Fruit fly (Drosophila melanogaster) whole organism, embryonic: ENCODE data around the gene CG3040.

Source experiments
- Antp ChIP-seq: fragments of 200-800 bp; sonication (Bioruptor generic); optimal IDR thresholded peaks from 3 replicates; lab custom pipeline; 2016; ENCODE audit warnings: missing biosample characterization, missing genetic modification characterization
- Atf6 ChIP-seq: fragments of 200-800 bp; sonication (Bioruptor generic); IDR thresholded peaks from 2 replicates; pipeline ENCODE4 v1.3.6; 2022; ENCODE audit warnings: missing biosample characterization, missing genetic modification characterization
- CG10654 ChIP-seq: fragments of 200-800 bp; sonication (Bioruptor generic); optimal IDR thresholded peaks from 2 replicates; lab custom pipeline; 2016; ENCODE audit warnings: missing biosample characterization, missing genetic modification characterization
- CG11085 ChIP-seq: fragments of 200-800 bp; sonication (Bioruptor generic); IDR thresholded peaks from 2 replicates; pipeline ENCODE4 v1.3.6; 2022; ENCODE audit warnings: missing biosample characterization, missing genetic modification characterization
- CG11560 ChIP-seq: fragments of 200-800 bp; sonication (Bioruptor generic); IDR thresholded peaks from 3 replicates; pipeline ENCODE4 v1.3.6; 2022; ENCODE audit warnings: missing biosample characterization, missing genetic modification characterization
- CG12942 ChIP-seq: fragments of 200-800 bp; sonication (Bioruptor generic); optimal IDR thresholded peaks from 3 replicates; lab custom pipeline; 2016; ENCODE audit warnings: missing biosample characterization, missing genetic modification characterization
- CG15073 ChIP-seq: fragments of 200-800 bp; sonication (Bioruptor generic); optimal IDR thresholded peaks from 2 replicates; lab custom pipeline; 2016; ENCODE audit warnings: missing biosample characterization, missing genetic modification characterization
- CG15269 ChIP-seq: fragments of 200-800 bp; sonication (Bioruptor generic); optimal IDR thresholded peaks from 2 replicates; lab custom pipeline; 2018; ENCODE audit warnings: missing biosample characterization, mild to moderate bottlenecking, missing genetic modification characterization, moderate library complexity
- CG34422 ChIP-seq: fragments of 200-800 bp; sonication (Bioruptor generic); IDR thresholded peaks from 3 replicates; pipeline ENCODE4 v1.3.6; 2022; ENCODE audit warnings: missing biosample characterization, missing genetic modification characterization
- CG4360 ChIP-seq: fragments of 200-800 bp; sonication (Bioruptor generic); IDR thresholded peaks from 2 replicates; pipeline ENCODE4 v1.3.6; 2022; ENCODE audit warnings: missing biosample characterization, missing genetic modification characterization
- CG7839 ChIP-seq: fragments of 200-800 bp; sonication (Bioruptor generic); optimal IDR thresholded peaks from 3 replicates; lab custom pipeline; 2018; ENCODE audit warnings: missing biosample characterization, mild to moderate bottlenecking, missing genetic modification characterization, moderate library complexity
- CG7928 ChIP-seq: fragments of 200-800 bp; sonication (Bioruptor generic); optimal IDR thresholded peaks from 2 replicates; lab custom pipeline; 2017; ENCODE audit warnings: missing biosample characterization, mild to moderate bottlenecking, missing genetic modification characterization
- CG8089 ChIP-seq: fragments of 200-800 bp; sonication (Bioruptor generic); optimal IDR thresholded peaks from 3 replicates; lab custom pipeline; 2016; ENCODE audit warnings: missing biosample characterization, missing genetic modification characterization
- CG8924 ChIP-seq: fragments of 200-800 bp; optimal IDR thresholded peaks from 3 replicates; lab custom pipeline; 2019; ENCODE audit warnings: missing biosample characterization, mild to moderate bottlenecking, missing genetic modification characterization, moderate library complexity
- Chrac-16 ChIP-seq: fragments of 200-800 bp; sonication (Bioruptor generic); optimal IDR thresholded peaks from 3 replicates; lab custom pipeline; 2016; ENCODE audit warnings: missing biosample characterization, missing genetic modification characterization
- Dad ChIP-seq: fragments of 200-800 bp; sonication (Bioruptor generic); optimal IDR thresholded peaks from 3 replicates; lab custom pipeline; 2016; ENCODE audit warnings: missing biosample characterization, missing genetic modification characterization
- Dll ChIP-seq: fragments of 200-800 bp; sonication (Bioruptor generic); IDR thresholded peaks from 4 replicates; pipeline ENCODE4 v1.3.6; 2022; ENCODE audit warnings: missing biosample characterization, missing genetic modification characterization; ENCODE audit not compliant: partially characterized antibody
- Drgx ChIP-seq: fragments of 200-800 bp; sonication (Bioruptor generic); IDR thresholded peaks from 2 replicates; pipeline ENCODE4 v1.3.6; 2022; ENCODE audit warnings: missing biosample characterization, missing genetic modification characterization
- Fer3 ChIP-seq: fragments of 200-800 bp; sonication (Bioruptor generic); optimal IDR thresholded peaks from 2 replicates; lab custom pipeline; 2018; ENCODE audit warnings: missing biosample characterization, mild to moderate bottlenecking, missing genetic modification characterization, moderate library complexity
- Gsc ChIP-seq: fragments of 200-800 bp; sonication (Bioruptor generic); IDR thresholded peaks from 2 replicates; pipeline ENCODE4 v1.3.6; 2022; ENCODE audit warnings: missing biosample characterization, missing genetic modification characterization
- Gug ChIP-seq: fragments of 200-800 bp; sonication (Bioruptor generic); IDR thresholded peaks from 4 replicates; pipeline ENCODE4 v1.3.6; 2022; ENCODE audit warnings: missing biosample characterization, missing genetic modification characterization
- H2.0 ChIP-seq: fragments of 200-800 bp; sonication (Bioruptor generic); IDR thresholded peaks from 2 replicates; pipeline ENCODE4 v1.3.6; 2022; ENCODE audit warnings: missing biosample characterization, missing genetic modification characterization
- Jarid2 ChIP-seq: fragments of 200-800 bp; sonication (Bioruptor generic); optimal IDR thresholded peaks from 3 replicates; lab custom pipeline; 2017; ENCODE audit warnings: mild to moderate bottlenecking, missing biosample characterization, missing genetic modification reagents, missing genetic modification characterization
- Meics ChIP-seq: fragments of 200-800 bp; sonication (Bioruptor generic); optimal IDR thresholded peaks from 2 replicates; lab custom pipeline; 2017; ENCODE audit warnings: missing biosample characterization, mild to moderate bottlenecking, missing genetic modification characterization
- Mrtf ChIP-seq: fragments of 200-800 bp; sonication (Bioruptor generic); IDR thresholded peaks from 3 replicates; pipeline ENCODE4 v1.3.6; 2022; ENCODE audit warnings: missing biosample characterization, missing genetic modification characterization
- NC2β ChIP-seq: fragments of 200-800 bp; sonication (Bioruptor generic); optimal IDR thresholded peaks from 2 replicates; lab custom pipeline; 2016; ENCODE audit warnings: missing biosample characterization, missing genetic modification characterization
- Optix ChIP-seq: fragments of 200-800 bp; sonication (Bioruptor generic); IDR thresholded peaks from 3 replicates; pipeline ENCODE4 v1.3.6; 2022; ENCODE audit warnings: missing biosample characterization, missing genetic modification characterization
- Rfx ChIP-seq: fragments of 200-800 bp; sonication (Bioruptor generic); IDR thresholded peaks from 2 replicates; pipeline ENCODE4 v1.3.6; 2022; ENCODE audit warnings: missing biosample characterization, missing genetic modification characterization
- Six4 ChIP-seq: fragments of 200-800 bp; sonication (Bioruptor generic); optimal IDR thresholded peaks from 2 replicates; lab custom pipeline; 2016; ENCODE audit warnings: missing biosample characterization, missing genetic modification characterization
- cad ChIP-seq: fragments of >200 bp; optimal IDR thresholded peaks from 2 replicates; lab custom pipeline; 2017; ENCODE audit warnings: missing biosample characterization, missing genetic modification characterization
- cas ChIP-seq: fragments of 200-800 bp; sonication (Bioruptor generic); IDR thresholded peaks from 2 replicates; pipeline ENCODE4 v1.3.6; 2022; ENCODE audit warnings: missing biosample characterization, missing genetic modification characterization
- cato ChIP-seq: fragments of 200-800 bp; sonication (Bioruptor generic); optimal IDR thresholded peaks from 2 replicates; lab custom pipeline; 2016; ENCODE audit warnings: missing biosample characterization, missing genetic modification characterization, borderline replicate concordance
- chif ChIP-seq, 2 experiments: fragments of 200-800 bp; sonication (Bioruptor generic); optimal IDR thresholded peaks; 3 replicates each; lab custom pipeline; 2016; ENCODE audit warnings: missing biosample characterization in 2 of 2, missing genetic modification characterization in 2 of 2
- crp ChIP-seq, 2 experiments: fragments of 200-800 bp; sonication (Bioruptor generic); optimal IDR thresholded peaks; 2 replicates in 1 of 2; 3 replicates in 1 of 2; lab custom pipeline; 2017; ENCODE audit warnings: missing biosample characterization in 2 of 2, missing genetic modification characterization in 2 of 2, mild to moderate bottlenecking in 1 of 2, moderate library complexity in 1 of 2
- dm ChIP-seq: fragments of 200-800 bp; sonication (Bioruptor generic); optimal IDR thresholded peaks from 3 replicates; lab custom pipeline; 2016; ENCODE audit warnings: missing biosample characterization, missing genetic modification characterization
- ems ChIP-seq: fragments of 200-800 bp; sonication (Bioruptor generic); optimal IDR thresholded peaks from 3 replicates; lab custom pipeline; 2016; ENCODE audit warnings: missing biosample characterization, missing genetic modification characterization
- ewg ChIP-seq: fragments of 200-800 bp; sonication (Bioruptor generic); optimal IDR thresholded peaks from 3 replicates; lab custom pipeline; 2017; ENCODE audit warnings: mild to moderate bottlenecking, missing biosample characterization, missing genetic modification reagents, missing genetic modification characterization
- fd3F ChIP-seq: fragments of 200-800 bp; sonication (Bioruptor generic); optimal IDR thresholded peaks from 2 replicates; lab custom pipeline; 2018; ENCODE audit warnings: missing biosample characterization, mild to moderate bottlenecking, missing genetic modification characterization, moderate library complexity
- gcm2 ChIP-seq: fragments of 200-800 bp; sonication (Bioruptor generic); optimal IDR thresholded peaks from 2 replicates; lab custom pipeline; 2016; ENCODE audit warnings: missing biosample characterization, missing genetic modification characterization
- gt ChIP-seq: fragments of 200-800 bp; sonication (Bioruptor generic); IDR thresholded peaks from 2 replicates; pipeline ENCODE4 v1.3.6; 2022; ENCODE audit warnings: missing biosample characterization, missing genetic modification characterization
- kni ChIP-seq: fragments of 200-800 bp; sonication (Bioruptor generic); optimal IDR thresholded peaks from 3 replicates; lab custom pipeline; 2017; ENCODE audit warnings: mild to moderate bottlenecking, missing biosample characterization, missing genetic modification reagents, missing genetic modification characterization
- mam ChIP-seq: fragments of 200-800 bp; sonication (Bioruptor generic); optimal IDR thresholded peaks from 3 replicates; lab custom pipeline; 2016; ENCODE audit warnings: missing biosample characterization, missing genetic modification characterization
- nmo ChIP-seq: fragments of 200-800 bp; sonication (Bioruptor generic); optimal IDR thresholded peaks from 2 replicates; lab custom pipeline; 2018; ENCODE audit warnings: missing biosample characterization, mild to moderate bottlenecking, missing genetic modification characterization, moderate library complexity
- odd ChIP-seq: fragments of 200-800 bp; sonication (Bioruptor generic); optimal IDR thresholded peaks from 2 replicates; lab custom pipeline; 2017; ENCODE audit warnings: missing biosample characterization, mild to moderate bottlenecking, missing genetic modification characterization
- phol ChIP-seq: fragments of 200-800 bp; sonication (Bioruptor generic); optimal IDR thresholded peaks from 3 replicates; lab custom pipeline; 2018; ENCODE audit warnings: missing biosample characterization, mild to moderate bottlenecking, missing genetic modification characterization, moderate library complexity
- prd ChIP-seq, 3 experiments: fragments of >200 bp in 2 of 3; fragments of 200-800 bp in 1 of 3; sonication (Bioruptor generic) in 1 of 3; optimal IDR thresholded peaks in 2 of 3; IDR thresholded peaks in 1 of 3; 2 replicates in 2 of 3; 3 replicates in 1 of 3; pipeline versions ENCODE4 v1.3.6 to Lab custom; 2017 to 2022; ENCODE audit warnings: missing biosample characterization in 1 of 3, missing genetic modification characterization in 1 of 3
- sug ChIP-seq: fragments of 200-800 bp; optimal IDR thresholded peaks from 2 replicates; lab custom pipeline; 2019; ENCODE audit warnings: missing biosample characterization, mild to moderate bottlenecking, missing genetic modification characterization, moderate library complexity
- tna ChIP-seq: fragments of 200-800 bp; sonication (Bioruptor generic); IDR thresholded peaks from 2 replicates; pipeline ENCODE4 v1.3.6; 2022; ENCODE audit warnings: missing biosample characterization, missing genetic modification characterization; ENCODE audit not compliant: partially characterized antibody
- toy ChIP-seq: fragments of 200-800 bp; sonication (Bioruptor generic); IDR thresholded peaks from 2 replicates; pipeline ENCODE4 v1.3.6; 2022; ENCODE audit warnings: missing biosample characterization, missing genetic modification characterization
- vfl ChIP-seq: fragments of 200-800 bp; sonication (Bioruptor generic); optimal IDR thresholded peaks from 2 replicates; lab custom pipeline; 2016; ENCODE audit warnings: missing biosample characterization, missing genetic modification characterization
- vvl ChIP-seq: fragments of 200-800 bp; sonication (Bioruptor generic); IDR thresholded peaks from 2 replicates; pipeline ENCODE4 v1.3.6; 2022; ENCODE audit warnings: missing biosample characterization, missing genetic modification characterization

Gene CG3040

DNA sequence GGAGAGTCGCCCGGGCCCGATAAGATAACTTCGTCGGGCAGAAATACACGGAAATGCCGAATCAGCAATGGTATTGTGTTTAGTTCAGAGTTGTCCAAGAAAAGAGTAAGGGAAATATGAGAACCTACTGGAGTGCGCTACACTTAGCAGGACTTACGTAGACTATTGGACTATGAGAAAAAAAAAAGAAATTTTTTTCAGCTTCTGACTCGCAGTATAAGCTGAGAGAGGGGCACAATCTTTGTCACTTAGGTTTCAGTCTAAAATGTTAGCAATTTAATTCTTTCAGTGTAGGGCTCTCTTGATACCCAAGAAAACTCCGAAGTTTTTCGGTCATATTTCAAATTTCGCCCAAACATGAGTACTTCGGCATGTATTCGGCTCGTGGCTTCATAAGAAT, 20.6 kb upstream of the CG3040 start (continued):
- TF ChIP-seq tna (no peak), CG8924 (tag; lab: Kevin White, UChicago) (peak; percentile 52), CG12942 (GFP tag; lab: Kevin White, UChicago) (peak; percentile 33), CG7839 (tag; lab: Kevin White, UChicago) (peak; percentile 83), Gug (GFP tag; lab: Robert Waterston, UW) (peak; percentile 71; the same call in 3 of the 4 replicates), fd3F (GFP tag; lab: Kevin White, UChicago) (peak; percentile 35), vfl (peak; percentile 16), Meics (GFP tag; lab: Kevin White, UChicago) (peak; percentile 70), dm (GFP tag; lab: Kevin White, UChicago) (peak; percentile 48), Antp (peak; percentile 68), vvl (peak; percentile 89), Atf6 (GFP tag; lab: Robert Waterston, UW) (peak; percentile 86), Mrtf (peak; percentile 68; the same call in 2 of the 3 replicates), CG34422 (peak; percentile 86), mam (GFP tag; lab: Kevin White, UChicago) (peak; percentile 74), Gsc (GFP tag; lab: Robert Waterston, UW) (peak; percentile 39; the same call in 1 of the 2 replicates), Fer3 (peak; percentile 67), CG11085 (GFP tag; lab: Robert Waterston, UW) (peak; percentile 63), CG15073 (GFP tag; lab: Kevin White, UChicago) (no peak), H2.0 (GFP tag; lab: Robert Waterston, UW) (peak; percentile 63), Rfx (GFP tag; lab: Robert Waterston, UW) (peak; percentile 88), Optix (GFP tag; lab: Robert Waterston, UW) (peak; percentile 66; the same call in 1 of the 3 replicates), ems (GFP tag; lab: Kevin White, UChicago) (peak; percentile 64), CG7928 (GFP tag; lab: Kevin White, UChicago) (no peak), Chrac-16 (GFP tag; lab: Kevin White, UChicago) (peak; percentile 45), cad (GFP tag; lab: Kevin White, UChicago) (no peak), CG11560 (tag; lab: Robert Waterston, UW) (peak; percentile 61; the same call in 1 of the 3 replicates), cato (peak; percentile 34), kni (GFP tag; lab: Kevin White, UChicago) (no peak), CG4360 (GFP tag; lab: Robert Waterston, UW) (no peak), toy (GFP tag; lab: Robert Waterston, UW) (no peak), cas (peak; percentile 67), crp (GFP tag; optimal IDR thresholded peaks at IDR 0.05; lab: Kevin White, UChicago) (no peak), gcm2 (peak; percentile 30), NC2β (GFP tag; lab: Kevin White, UChicago) (peak; percentile 72), Dad (GFP tag; lab: Kevin White, UChicago) (no peak), Drgx (GFP tag; lab: Robert Waterston, UW) (no peak), CG8089 (GFP tag; lab: Kevin White, UChicago) (peak; percentile 57), ewg (GFP tag; lab: Kevin White, UChicago) (peak; percentile 46), CG10654 (GFP tag; lab: Kevin White, UChicago) (peak; percentile 52), nmo (GFP tag; lab: Kevin White, UChicago) (peak; percentile 75), CG15269 (peak; percentile 73), sug (no peak), prd (optimal IDR thresholded peaks at IDR 0.05; lab: Kevin White, UChicago) (no peak), prd (GFP tag; IDR thresholded peaks at IDR 0.05; lab: Robert Waterston, UW) (peak; percentile 90), Jarid2 (GFP tag; lab: Kevin White, UChicago) (no peak), gt (peak; percentile 62), Six4 (GFP tag; lab: Kevin White, UChicago) (peak; percentile 49), Dll (no peak), chif (GFP tag; optimal IDR thresholded peaks at IDR 0.05; lab: Kevin White, UChicago) (peak; percentile 68 to 71), phol (tag; lab: Kevin White, UChicago) (peak; percentile 64), odd (GFP tag; lab: Kevin White, UChicago) (peak; percentile 32)
